Fruit fly (Drosophila melanogaster) whole organism, embryonic: ENCODE results near the gene Hmr.

ENCODE experiments used
- Aef1 ChIP-seq: fragments of 200-800 bp; sonication (Bioruptor generic); IDR thresholded peaks from 3 replicates; pipeline ENCODE4 v1.3.6; 2022; ENCODE audit warnings: missing biosample characterization, missing genetic modification characterization
- BEAF-32 ChIP-seq: fragments of 200-800 bp; sonication (Bioruptor generic); optimal IDR thresholded peaks from 3 replicates; lab custom pipeline; 2017; ENCODE audit warnings: missing biosample characterization, missing genetic modification characterization, mild to moderate bottlenecking, moderate library complexity, missing genetic modification reagents
- CG10274 ChIP-seq: fragments of 200-800 bp; sonication (Bioruptor generic); optimal IDR thresholded peaks from 3 replicates; lab custom pipeline; 2017; ENCODE audit warnings: missing biosample characterization, mild to moderate bottlenecking, missing genetic modification characterization
- CG10462 ChIP-seq: fragments of 200-800 bp; sonication (Bioruptor generic); optimal IDR thresholded peaks from 2 replicates; lab custom pipeline; 2016; ENCODE audit warnings: missing biosample characterization, missing genetic modification characterization
- CG10565 ChIP-seq: fragments of 200-800 bp; sonication (Bioruptor generic); optimal IDR thresholded peaks from 3 replicates; lab custom pipeline; 2016; ENCODE audit warnings: missing biosample characterization, mild to moderate bottlenecking, missing genetic modification characterization
- CG11695 ChIP-seq: fragments of 200-800 bp; sonication (Bioruptor generic); IDR thresholded peaks from 3 replicates; pipeline ENCODE4 v1.3.6; 2022; ENCODE audit warnings: missing biosample characterization, missing genetic modification characterization
- CG11696 ChIP-seq: fragments of 200-800 bp; sonication (Bioruptor generic); IDR thresholded peaks from 2 replicates; pipeline ENCODE4 v1.3.6; 2022; ENCODE audit warnings: missing biosample characterization, missing genetic modification characterization
- CG11723 ChIP-seq: fragments of 200-800 bp; sonication (Bioruptor generic); optimal IDR thresholded peaks from 2 replicates; lab custom pipeline; 2017; ENCODE audit warnings: missing biosample characterization, mild to moderate bottlenecking, missing genetic modification characterization
- CG12219 ChIP-seq: fragments of 200-800 bp; sonication (Bioruptor generic); optimal IDR thresholded peaks from 3 replicates; lab custom pipeline; 2018; ENCODE audit warnings: missing biosample characterization, mild to moderate bottlenecking, missing genetic modification characterization
- CG1233 ChIP-seq: fragments of 200-800 bp; sonication (Bioruptor generic); optimal IDR thresholded peaks from 4 replicates; lab custom pipeline; 2018; ENCODE audit warnings: missing biosample characterization, mild to moderate bottlenecking, missing genetic modification characterization
- CG14441 ChIP-seq: fragments of 200-800 bp; sonication (Bioruptor generic); IDR thresholded peaks from 2 replicates; pipeline ENCODE4 v1.3.6; 2022; ENCODE audit warnings: missing biosample characterization, missing genetic modification characterization
- CG14965 ChIP-seq: fragments of 200-800 bp; sonication (Bioruptor generic); optimal IDR thresholded peaks from 2 replicates; lab custom pipeline; 2016; ENCODE audit warnings: missing biosample characterization, missing genetic modification characterization, borderline replicate concordance
- CG15514 ChIP-seq: fragments of 200-800 bp; sonication (Bioruptor generic); optimal IDR thresholded peaks from 3 replicates; lab custom pipeline; 2017; ENCODE audit warnings: missing biosample characterization, missing genetic modification characterization, mild to moderate bottlenecking, moderate library complexity, missing genetic modification reagents
- CG15601 ChIP-seq: fragments of 200-800 bp; sonication (Bioruptor generic); optimal IDR thresholded peaks from 3 replicates; lab custom pipeline; 2019; ENCODE audit warnings: missing biosample characterization, mild to moderate bottlenecking, missing genetic modification characterization, moderate library complexity
- CG18619 ChIP-seq: fragments of 200-800 bp; sonication (Bioruptor generic); optimal IDR thresholded peaks from 3 replicates; lab custom pipeline; 2017; ENCODE audit warnings: missing biosample characterization, mild to moderate bottlenecking, missing genetic modification characterization
- CG4328 ChIP-seq: fragments of 200-800 bp; sonication (Bioruptor generic); optimal IDR thresholded peaks from 3 replicates; lab custom pipeline; 2017; ENCODE audit warnings: missing biosample characterization, missing genetic modification reagents, missing genetic modification characterization
- CG4820 ChIP-seq: fragments of 200-800 bp; sonication (Bioruptor generic); optimal IDR thresholded peaks from 3 replicates; lab custom pipeline; 2016; ENCODE audit warnings: missing biosample characterization, missing genetic modification characterization
- CG4854 ChIP-seq: fragments of 200-800 bp; sonication (Bioruptor generic); optimal IDR thresholded peaks from 2 replicates; lab custom pipeline; 2016; ENCODE audit warnings: missing biosample characterization, missing genetic modification characterization, inconsistent platforms
- CG5245 ChIP-seq: fragments of 200-800 bp; sonication (Bioruptor generic); optimal IDR thresholded peaks from 3 replicates; lab custom pipeline; 2016; ENCODE audit warnings: missing biosample characterization, missing genetic modification characterization
- CG9215 ChIP-seq: fragments of 200-800 bp; sonication (Bioruptor generic); IDR thresholded peaks from 2 replicates; pipeline ENCODE4 v1.3.6; 2022; ENCODE audit warnings: missing biosample characterization, missing genetic modification characterization
- CG9437 ChIP-seq: fragments of 200-800 bp; sonication (Bioruptor generic); optimal IDR thresholded peaks from 2 replicates; lab custom pipeline; 2018; ENCODE audit warnings: missing biosample characterization, mild to moderate bottlenecking, missing genetic modification characterization
- CG9727 ChIP-seq: fragments of 200-800 bp; sonication (Bioruptor generic); optimal IDR thresholded peaks from 3 replicates; lab custom pipeline; 2017; ENCODE audit warnings: missing biosample characterization, mild to moderate bottlenecking, missing genetic modification characterization
- Dll ChIP-seq: fragments of 200-800 bp; sonication (Bioruptor generic); IDR thresholded peaks from 4 replicates; pipeline ENCODE4 v1.3.6; 2022; ENCODE audit warnings: missing biosample characterization, missing genetic modification characterization; ENCODE audit not compliant: partially characterized antibody
- Doc3 ChIP-seq: fragments of 200-800 bp; sonication (Bioruptor generic); IDR thresholded peaks from 3 replicates; pipeline ENCODE4 v1.3.6; 2022; ENCODE audit warnings: missing biosample characterization, missing genetic modification characterization; ENCODE audit not compliant: partially characterized antibody
- ERR ChIP-seq: fragments of 200-800 bp; sonication (Bioruptor generic); optimal IDR thresholded peaks from 2 replicates; lab custom pipeline; 2016; ENCODE audit warnings: missing biosample characterization, missing genetic modification characterization
- Eip74EF ChIP-seq, 2 experiments: fragments of 200-800 bp in 1 of 2; fragments of >200 bp in 1 of 2; sonication (Bioruptor generic) in 1 of 2; optimal IDR thresholded peaks; 2 replicates each; lab custom pipeline; 2017 to 2019; ENCODE audit warnings: missing biosample characterization in 2 of 2, missing genetic modification characterization in 2 of 2, mild to moderate bottlenecking in 1 of 2, moderate library complexity in 1 of 2
- HLHmδ ChIP-seq: fragments of 200-800 bp; sonication (Bioruptor generic); optimal IDR thresholded peaks from 2 replicates; lab custom pipeline; 2018; ENCODE audit warnings: missing biosample characterization, mild to moderate bottlenecking, missing genetic modification characterization, moderate library complexity
- MTF-1 ChIP-seq: fragments of 200-800 bp; sonication (Bioruptor generic); optimal IDR thresholded peaks from 2 replicates; lab custom pipeline; 2018; ENCODE audit warnings: missing biosample characterization, mild to moderate bottlenecking, missing genetic modification characterization, borderline replicate concordance
- Mes4 ChIP-seq: fragments of 200-800 bp; sonication (Bioruptor generic); optimal IDR thresholded peaks from 2 replicates; lab custom pipeline; 2016; ENCODE audit warnings: missing biosample characterization, missing genetic modification characterization
- Side ChIP-seq: fragments of 200-800 bp; sonication (Bioruptor generic); optimal IDR thresholded peaks from 2 replicates; lab custom pipeline; 2016; ENCODE audit warnings: missing biosample characterization, missing genetic modification characterization
- Spps ChIP-seq: fragments of 200-800 bp; sonication (Bioruptor generic); optimal IDR thresholded peaks from 2 replicates; lab custom pipeline; 2018; ENCODE audit warnings: missing biosample characterization, mild to moderate bottlenecking, missing genetic modification characterization
- Taf1 ChIP-seq: fragments of 200-800 bp; sonication (Bioruptor generic); IDR thresholded peaks from 2 replicates; pipeline ENCODE4 v1.3.6; 2022; ENCODE audit warnings: missing biosample characterization, missing genetic modification characterization
- Xbp1 ChIP-seq: fragments of 200-800 bp; sonication (Bioruptor generic); optimal IDR thresholded peaks from 3 replicates; lab custom pipeline; 2016; ENCODE audit warnings: missing biosample characterization, mild to moderate bottlenecking, missing genetic modification characterization
- chif ChIP-seq, 2 experiments: fragments of 200-800 bp; sonication (Bioruptor generic); optimal IDR thresholded peaks; 3 replicates each; lab custom pipeline; 2016; ENCODE audit warnings: missing biosample characterization in 2 of 2, missing genetic modification characterization in 2 of 2
- ci ChIP-seq: fragments of 200-800 bp; sonication (Bioruptor generic); IDR thresholded peaks from 3 replicates; pipeline ENCODE4 v1.3.6; 2022; ENCODE audit warnings: missing biosample characterization, missing genetic modification characterization
- ems ChIP-seq: fragments of 200-800 bp; sonication (Bioruptor generic); optimal IDR thresholded peaks from 3 replicates; lab custom pipeline; 2016; ENCODE audit warnings: missing biosample characterization, missing genetic modification characterization
- gsb-n ChIP-seq: fragments of 200-800 bp; sonication (Bioruptor generic); optimal IDR thresholded peaks from 3 replicates; lab custom pipeline; 2018; ENCODE audit warnings: missing biosample characterization, mild to moderate bottlenecking, missing genetic modification characterization
- inv ChIP-seq: fragments of 200-800 bp; sonication (Bioruptor generic); IDR thresholded peaks from 2 replicates; pipeline ENCODE4 v1.3.6; 2022; ENCODE audit warnings: missing biosample characterization, missing genetic modification characterization; ENCODE audit not compliant: partially characterized antibody
- kah ChIP-seq: fragments of 200-800 bp; sonication (Bioruptor generic); optimal IDR thresholded peaks from 2 replicates; lab custom pipeline; 2018; ENCODE audit warnings: missing biosample characterization, mild to moderate bottlenecking, missing genetic modification characterization
- lilli ChIP-seq: fragments of 200-800 bp; sonication (Bioruptor generic); optimal IDR thresholded peaks from 3 replicates; lab custom pipeline; 2016; ENCODE audit warnings: missing biosample characterization, missing genetic modification characterization
- lov ChIP-seq, 2 experiments: fragments of 200-800 bp in 1 of 2; fragments of >200 bp in 1 of 2; sonication (Bioruptor generic) in 1 of 2; IDR thresholded peaks in 1 of 2; optimal IDR thresholded peaks in 1 of 2; 2 replicates in 1 of 2; 3 replicates in 1 of 2; pipeline versions ENCODE4 v1.3.6 to Lab custom; 2017 to 2022; ENCODE audit warnings: missing biosample characterization in 1 of 2, missing genetic modification characterization in 1 of 2
- mld ChIP-seq: fragments of 200-800 bp; sonication (Bioruptor generic); IDR thresholded peaks from 3 replicates; pipeline ENCODE4 v1.3.6; 2022; ENCODE audit warnings: missing biosample characterization, missing genetic modification characterization; ENCODE audit not compliant: partially characterized antibody
- pho ChIP-seq: fragments of 200-800 bp; sonication (Bioruptor generic); optimal IDR thresholded peaks from 2 replicates; lab custom pipeline; 2016; ENCODE audit warnings: missing biosample characterization, missing genetic modification characterization
- run ChIP-seq: fragments of 200-800 bp; sonication (Bioruptor generic); optimal IDR thresholded peaks from 3 replicates; lab custom pipeline; 2018; ENCODE audit warnings: missing biosample characterization, mild to moderate bottlenecking, missing genetic modification characterization
- scrt ChIP-seq: fragments of 200-800 bp; sonication (Bioruptor generic); optimal IDR thresholded peaks from 2 replicates; lab custom pipeline; 2018; ENCODE audit warnings: missing biosample characterization, mild to moderate bottlenecking, missing genetic modification characterization, moderate library complexity
- sd ChIP-seq: fragments of 200-800 bp; sonication (Bioruptor generic); optimal IDR thresholded peaks from 3 replicates; lab custom pipeline; 2018; ENCODE audit warnings: missing biosample characterization, mild to moderate bottlenecking, missing genetic modification characterization, moderate library complexity
- sr ChIP-seq: fragments of 200-800 bp; sonication (Bioruptor generic); IDR thresholded peaks from 3 replicates; pipeline ENCODE4 v1.3.6; 2022; ENCODE audit warnings: missing biosample characterization, missing genetic modification characterization
- zen ChIP-seq: fragments of 200-800 bp; sonication (Bioruptor generic); optimal IDR thresholded peaks from 3 replicates; lab custom pipeline; 2018; ENCODE audit warnings: missing biosample characterization, mild to moderate bottlenecking, missing genetic modification characterization, moderate library complexity
- zf30C ChIP-seq: fragments of 200-800 bp; sonication (Bioruptor generic); optimal IDR thresholded peaks from 3 replicates; lab custom pipeline; 2018; ENCODE audit warnings: missing biosample characterization, mild to moderate bottlenecking, missing genetic modification characterization

Gene Hmr

DNA sequence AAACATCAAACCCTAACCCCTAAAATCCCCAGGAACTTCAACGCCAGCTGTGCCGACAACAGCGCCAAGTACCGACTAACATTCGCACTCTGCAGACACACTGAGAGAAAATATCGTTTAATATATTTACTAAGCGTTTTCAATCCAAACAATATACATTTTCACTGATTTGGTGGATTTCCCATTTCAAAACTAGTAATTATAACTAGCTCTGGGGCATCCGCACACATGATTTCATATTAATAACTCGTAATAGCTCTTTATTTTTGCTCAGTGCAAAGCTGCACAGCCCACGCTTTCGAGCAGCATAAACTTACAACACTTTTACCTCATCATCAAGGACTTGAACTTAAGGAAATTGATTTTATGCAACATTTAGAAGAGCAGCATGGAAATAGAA, 31.5 kb downstream of the Hmr start (continued):
- TF ChIP-seq CG12219 (GFP tag; lab: Kevin White, UChicago) (peak; percentile 2), inv (GFP tag; lab: Robert Waterston, UW) (no peak), ERR (GFP tag; lab: Kevin White, UChicago) (no peak), MTF-1 (GFP tag; lab: Kevin White, UChicago) (no peak), Spps (tag; lab: Kevin White, UChicago) (no peak), CG15601 (tag; lab: Kevin White, UChicago) (no peak), ci (GFP tag; lab: Robert Waterston, UW) (peak; percentile 38; the same call in 1 of the 3 replicates), kah (GFP tag; lab: Kevin White, UChicago) (no peak), CG4820 (no peak), lilli (no peak), CG9215 (no peak), CG4328 (no peak), mld (GFP tag; lab: Robert Waterston, UW) (no peak), CG9727 (GFP tag; lab: Kevin White, UChicago) (no peak), Xbp1 (GFP tag; lab: Kevin White, UChicago) (no peak), CG10565 (GFP tag; lab: Kevin White, UChicago) (no peak), Aef1 (no peak), CG9437 (GFP tag; lab: Kevin White, UChicago) (no peak)

DNA sequence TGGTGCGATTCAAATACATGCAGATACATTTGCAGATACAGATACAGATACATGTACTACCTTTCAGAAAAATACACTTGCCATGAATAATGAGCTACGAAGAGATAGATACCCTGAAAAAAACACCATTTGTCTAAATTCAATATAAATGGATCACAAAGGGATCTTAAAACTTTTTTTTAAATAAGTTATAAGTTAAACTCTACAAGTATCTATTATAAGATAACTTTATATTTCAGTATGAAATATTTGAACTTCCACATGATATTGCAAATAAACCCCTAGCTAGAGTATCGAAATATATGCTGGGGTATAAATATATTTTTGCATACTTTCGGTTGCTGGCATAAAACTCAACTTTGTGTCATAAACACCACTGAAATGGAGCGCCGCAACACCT, 34.2 kb downstream of the Hmr start:
- TF ChIP-seq CG1233 (GFP tag; lab: Kevin White, UChicago) (peak; percentile 42), gsb-n (peak; percentile 14), CG4854 (GFP tag; lab: Kevin White, UChicago) (no peak), zf30C (GFP tag; lab: Kevin White, UChicago) (no peak), Side (GFP tag; lab: Kevin White, UChicago) (no peak), sd (tag; lab: Kevin White, UChicago) (peak; percentile 13), CG10462 (no peak), CG14965 (GFP tag; lab: Kevin White, UChicago) (no peak), run (tag; lab: Kevin White, UChicago) (peak; percentile 24), Doc3 (GFP tag; lab: Robert Waterston, UW) (no peak), CG14441 (GFP tag; lab: Robert Waterston, UW) (no peak), CG11695 (GFP tag; lab: Robert Waterston, UW) (0 out of 3 replicates have a peak, but pooled peaks have one; percentile 14), CG5245 (GFP tag; lab: Kevin White, UChicago) (no peak), CG18619 (peak; percentile 27), sr (no peak), zen (tag; lab: Kevin White, UChicago) (no peak), CG10274 (GFP tag; lab: Kevin White, UChicago) (no peak), chif (GFP tag; optimal IDR thresholded peaks at IDR 0.05; lab: Kevin White, UChicago) (no peak), scrt (GFP tag; lab: Kevin White, UChicago) (peak; percentile 25), pho (GFP tag; lab: Kevin White, UChicago) (no peak), CG11723 (GFP tag; lab: Kevin White, UChicago) (no peak), Taf1 (GFP tag; lab: Robert Waterston, UW) (no peak), kah (GFP tag; lab: Kevin White, UChicago) (no peak), Eip74EF (GFP tag; optimal IDR thresholded peaks at IDR 0.05; lab: Kevin White, UChicago) (peak in 1 of 2 experiments; percentile 50), CG11696 (GFP tag; lab: Robert Waterston, UW) (no peak), Mes4 (GFP tag; lab: Kevin White, UChicago) (no peak), Spps (tag; lab: Kevin White, UChicago) (no peak), Dll (GFP tag; lab: Robert Waterston, UW) (no peak), CG15514 (GFP tag; lab: Kevin White, UChicago) (no peak), HLHmδ (no peak), lov (optimal IDR thresholded peaks at IDR 0.05; lab: Kevin White, UChicago) (no peak), lov (GFP tag; IDR thresholded peaks at IDR 0.05; lab: Robert Waterston, UW) (no peak), ems (GFP tag; lab: Kevin White, UChicago) (no peak), BEAF-32 (GFP tag; lab: Kevin White, UChicago) (no peak)
